Fruit fly (Drosophila melanogaster) ovary, adult (tissue): Measurements from ENCODE around the gene eIF3l.

ENCODE experiments used
- CG17801 ChIP-seq: fragments of 200-800 bp; optimal IDR thresholded peaks from 2 replicates; lab custom pipeline; 2019; ENCODE audit warnings: missing biosample characterization, mild to moderate bottlenecking, missing genetic modification characterization, moderate library complexity; ENCODE audit not compliant: partially characterized antibody

eIF3l gene

DNA sequence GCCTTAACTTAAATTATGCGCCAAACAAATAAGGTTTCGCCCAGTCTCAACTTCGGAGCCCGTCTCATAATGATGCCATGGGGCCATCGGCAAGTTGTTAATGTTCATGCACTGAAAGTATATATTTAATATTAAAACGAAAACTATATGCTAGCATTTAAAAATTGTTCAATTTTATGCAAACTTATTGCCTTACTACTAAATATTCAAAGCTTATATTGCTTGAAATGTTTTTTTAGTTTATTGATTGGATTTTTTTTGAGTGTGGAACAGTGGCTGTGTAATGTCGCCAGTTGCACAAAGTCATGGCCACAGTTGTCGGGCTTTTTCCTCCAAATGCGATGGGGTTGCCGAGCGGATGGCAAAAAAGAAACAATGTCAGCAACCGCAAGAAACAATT lies 31.7 kb downstream of the eIF3l start:
- no peak for TF ChIP-seq CG17801 (GFP tag; lab: Kevin White, UChicago)

DNA sequence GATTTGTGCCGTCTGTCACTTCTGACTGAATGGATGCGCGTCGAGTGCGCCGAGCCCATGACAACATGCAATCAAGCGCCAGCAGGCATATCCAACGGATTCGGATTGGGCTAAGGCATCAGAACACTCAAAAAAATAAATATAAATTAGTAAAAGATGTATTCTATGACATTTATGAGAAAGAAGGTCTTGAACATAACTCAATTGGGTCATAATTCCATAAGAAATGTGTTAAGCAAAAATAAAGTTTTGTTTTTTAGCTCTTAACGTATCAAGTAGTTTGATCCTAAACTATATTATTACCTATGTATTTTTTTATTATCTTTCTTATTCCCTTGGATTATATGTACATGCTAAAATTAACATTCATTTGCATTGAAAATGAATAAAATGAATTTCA lies 32.3 kb downstream of the eIF3l start:
- TF ChIP-seq CG17801 (GFP tag; lab: Kevin White, UChicago), result no peak

DNA sequence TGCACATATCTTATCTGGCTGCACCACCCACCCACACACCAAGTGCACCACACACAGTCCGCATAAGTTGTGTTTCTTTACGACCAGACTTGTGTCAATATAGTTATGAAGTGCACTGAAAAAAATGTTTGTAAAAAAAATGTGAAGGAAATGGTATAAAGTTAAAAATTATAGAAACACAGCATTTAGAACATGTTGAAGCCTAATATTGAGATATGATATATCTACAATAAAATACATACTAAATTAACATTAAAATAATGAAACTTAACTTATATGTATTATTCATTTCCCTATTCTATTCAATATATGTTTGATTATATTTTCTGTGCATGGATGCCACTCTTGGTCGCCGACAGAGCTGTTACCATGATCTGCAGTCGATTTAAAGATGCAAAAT lies 32.9 kb downstream of the eIF3l start:
- no peak for TF ChIP-seq CG17801 (GFP tag; lab: Kevin White, UChicago)

DNA sequence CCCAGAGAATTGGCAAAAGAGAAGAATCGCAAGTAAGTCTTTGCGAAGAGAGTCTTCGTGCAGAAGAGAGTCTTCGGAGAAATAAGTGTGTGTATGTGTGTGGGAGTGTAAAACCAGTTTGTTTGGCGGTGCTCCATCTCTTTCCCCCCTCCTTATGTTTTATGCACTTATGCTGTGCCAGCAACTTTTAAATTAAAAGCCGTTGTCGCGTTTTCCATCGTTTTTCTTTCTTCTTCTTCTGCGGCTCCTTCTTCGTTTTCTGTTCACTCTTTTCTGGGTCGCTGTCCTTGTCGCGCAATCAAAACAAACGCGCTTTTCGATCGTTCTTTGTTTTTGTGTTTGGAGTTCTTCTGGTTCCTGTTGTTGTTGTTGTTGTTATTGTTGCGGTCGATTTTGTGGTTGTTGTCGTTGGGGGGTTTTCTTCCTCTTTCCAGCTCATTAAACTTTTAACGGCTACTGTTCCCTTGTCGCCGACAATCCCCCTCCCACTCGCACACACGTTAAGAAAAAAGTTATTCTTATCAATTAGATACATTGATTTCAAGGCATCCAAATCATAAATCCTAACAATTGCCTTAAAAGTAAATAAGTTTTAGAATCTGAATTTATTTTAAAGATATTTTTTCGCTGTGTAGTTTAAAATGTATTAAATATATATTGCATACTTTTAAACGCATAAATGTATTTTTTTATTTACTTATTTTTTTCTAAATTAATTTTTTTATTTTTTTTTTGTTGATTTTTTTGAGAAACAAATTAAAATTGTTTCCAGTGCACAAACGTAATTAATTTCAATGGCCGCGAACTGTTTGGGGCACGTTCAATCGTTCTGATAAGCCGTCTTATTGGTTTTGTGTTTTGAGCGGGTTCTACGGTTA lies 34.6 kb downstream of the eIF3l start:
- peak; percentile 77 for TF ChIP-seq CG17801 (GFP tag; lab: Kevin White, UChicago)

DNA sequence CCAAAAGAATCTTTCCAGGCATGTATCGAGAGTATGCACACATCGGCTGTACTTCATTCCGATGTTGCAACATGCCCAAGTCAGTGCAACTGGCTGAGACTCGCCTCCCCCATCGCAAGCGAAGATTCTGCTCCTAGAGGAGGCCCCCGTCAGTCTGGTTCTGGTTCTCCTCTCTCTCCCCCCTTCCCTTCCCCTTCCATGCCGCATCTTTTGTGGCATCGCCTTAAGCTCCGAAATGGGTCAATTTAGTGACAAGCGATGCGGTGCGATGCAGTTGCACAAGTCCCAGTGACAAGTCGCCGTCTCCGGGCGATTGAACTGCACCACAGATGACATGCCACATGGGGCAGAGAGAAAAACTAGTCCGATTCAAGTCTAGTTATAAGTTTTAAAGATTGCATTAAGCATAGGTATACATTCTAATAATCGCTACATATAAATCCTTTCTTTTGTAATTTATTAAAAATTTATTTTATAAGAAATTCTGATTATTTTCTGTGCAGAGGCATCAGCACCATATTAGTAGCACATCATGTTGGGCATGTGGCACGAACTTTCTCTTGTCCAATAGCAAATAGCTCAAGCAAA lies 36.8 kb downstream of the eIF3l start:
- no peak for TF ChIP-seq CG17801 (GFP tag; lab: Kevin White, UChicago)

DNA sequence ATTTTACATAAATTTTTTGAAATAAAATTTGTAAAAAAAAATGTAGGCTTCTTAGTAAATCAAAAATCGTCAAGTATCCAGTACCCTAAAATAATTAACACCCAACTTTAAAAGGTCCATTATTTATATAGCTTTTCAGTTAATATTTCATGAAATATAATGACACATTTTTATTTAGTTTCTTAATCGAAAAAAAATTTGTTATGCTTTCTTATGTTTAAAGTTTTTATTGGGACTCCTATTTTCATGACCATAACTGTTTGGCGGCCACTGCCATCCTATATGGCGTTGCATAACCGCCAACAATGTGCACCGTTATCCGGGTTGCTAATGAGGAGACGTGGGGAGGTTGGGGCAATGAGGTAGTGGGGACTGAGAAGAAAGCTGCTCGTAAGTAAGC lies 37.4 kb downstream of the eIF3l start:
- no peak for TF ChIP-seq CG17801 (GFP tag; lab: Kevin White, UChicago)

DNA sequence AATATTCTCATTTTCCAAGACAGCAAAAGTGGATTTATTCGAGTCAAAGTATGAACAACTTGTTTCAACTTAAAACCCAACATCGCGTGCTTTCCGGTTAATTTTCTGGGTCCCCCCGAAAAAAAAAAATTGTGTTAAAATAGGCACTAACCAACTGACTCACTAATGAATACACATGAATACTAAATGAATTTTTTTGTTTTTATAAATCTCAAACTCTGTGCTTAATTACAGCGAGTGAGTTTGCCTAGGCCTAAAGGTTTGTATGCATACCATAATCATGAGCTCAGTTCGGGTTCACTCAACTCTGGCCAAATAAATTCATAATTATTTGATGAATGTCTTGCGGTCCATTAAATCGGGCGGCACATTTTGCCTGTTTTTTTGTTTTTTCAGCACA lies 38.5 kb downstream of the eIF3l start:
- no peak for TF ChIP-seq CG17801 (GFP tag; lab: Kevin White, UChicago)

DNA sequence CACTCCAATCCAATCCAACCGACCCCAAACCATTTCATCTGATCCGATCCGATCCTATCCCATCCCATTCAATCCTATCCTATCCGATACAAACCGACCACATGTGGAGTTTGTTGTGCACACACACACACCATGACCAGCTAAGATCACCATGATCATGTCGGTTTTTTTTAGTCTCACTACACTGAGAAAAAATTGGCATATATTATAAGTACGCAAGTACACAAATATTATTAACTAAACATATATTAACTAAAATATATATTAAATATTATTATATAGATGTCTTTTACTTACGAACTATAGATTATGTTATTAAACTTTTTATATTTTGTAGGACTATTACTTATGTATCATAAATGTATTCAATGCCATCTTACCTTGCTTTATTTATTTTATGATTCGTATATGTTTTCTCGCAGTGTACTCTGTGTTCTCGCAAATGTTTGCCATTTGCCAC lies 43.9 kb downstream of the eIF3l start:
- no peak for TF ChIP-seq CG17801 (GFP tag; lab: Kevin White, UChicago)

DNA sequence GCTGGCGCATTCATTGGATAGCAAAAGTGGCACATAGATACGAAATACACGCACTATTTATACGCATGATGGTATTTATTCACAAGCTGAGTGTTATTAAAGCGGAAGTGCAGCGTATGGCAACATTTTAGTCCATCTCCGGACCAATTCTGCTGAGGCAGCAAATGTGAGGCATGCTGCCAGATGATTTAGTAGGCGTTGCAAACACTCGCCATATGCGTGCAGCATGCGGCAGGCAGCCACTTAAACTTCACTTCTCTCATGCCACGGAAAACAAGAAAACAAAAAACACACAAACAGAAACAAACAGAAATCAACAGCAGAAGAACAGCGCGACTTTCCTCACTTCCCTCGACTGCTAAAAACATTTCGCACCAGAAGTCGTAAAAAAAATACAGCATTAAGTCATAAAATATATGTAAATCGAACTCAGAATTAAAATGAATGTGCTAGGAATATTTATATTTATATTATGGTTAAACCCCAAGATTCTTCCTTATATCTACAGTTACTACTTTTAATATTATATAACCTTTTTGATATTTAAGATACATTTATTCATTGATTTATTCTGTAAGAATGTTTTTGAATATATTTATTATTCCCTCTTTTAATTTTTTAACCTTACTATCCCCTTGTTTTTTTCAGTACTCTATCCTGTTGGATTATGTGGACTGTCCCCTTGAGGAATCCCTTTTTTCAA lies 46.4 kb downstream of the eIF3l start:
- TF ChIP-seq CG17801 (GFP tag; lab: Kevin White, UChicago), result no peak

DNA sequence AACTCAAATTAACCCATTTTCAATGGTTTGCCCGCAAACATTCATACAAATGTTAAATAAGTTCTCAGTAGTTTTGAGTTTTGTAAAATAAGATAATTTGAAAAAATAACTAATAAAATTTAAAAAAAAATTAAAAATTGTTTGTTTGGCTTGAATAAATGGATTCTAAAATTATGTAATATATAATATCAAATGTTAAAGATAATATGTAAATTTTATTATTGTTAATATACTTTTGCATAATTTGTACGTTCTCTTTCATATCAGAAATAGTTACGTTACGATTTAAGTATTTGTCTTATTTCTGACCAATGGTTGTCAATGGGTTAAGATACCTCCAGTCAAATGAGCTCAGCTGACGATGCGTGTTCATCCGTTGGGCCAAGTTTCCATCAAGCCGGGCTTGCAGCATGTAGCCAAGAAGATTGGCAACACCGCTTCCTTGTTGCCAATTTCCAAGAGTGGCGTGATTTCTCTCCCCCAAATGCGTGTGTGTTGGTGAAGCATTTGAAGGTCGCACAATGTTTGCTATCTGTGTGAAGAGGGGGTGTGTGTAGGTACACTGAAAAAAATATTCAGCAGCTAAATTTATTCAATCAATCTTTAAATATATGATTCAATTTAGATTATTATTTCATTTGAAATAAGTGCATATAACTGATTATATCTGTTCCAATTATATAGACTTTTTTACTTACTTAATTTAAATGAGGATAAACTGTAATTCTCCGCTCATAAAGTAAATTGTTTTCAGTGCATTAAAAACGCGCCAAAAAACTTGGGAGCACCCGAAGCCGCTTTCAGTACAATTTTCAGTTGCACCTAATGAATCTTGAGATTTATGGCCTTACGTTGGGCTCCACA lies 48.9 kb downstream of the eIF3l start:
- no peak for TF ChIP-seq CG17801 (GFP tag; lab: Kevin White, UChicago)

DNA sequence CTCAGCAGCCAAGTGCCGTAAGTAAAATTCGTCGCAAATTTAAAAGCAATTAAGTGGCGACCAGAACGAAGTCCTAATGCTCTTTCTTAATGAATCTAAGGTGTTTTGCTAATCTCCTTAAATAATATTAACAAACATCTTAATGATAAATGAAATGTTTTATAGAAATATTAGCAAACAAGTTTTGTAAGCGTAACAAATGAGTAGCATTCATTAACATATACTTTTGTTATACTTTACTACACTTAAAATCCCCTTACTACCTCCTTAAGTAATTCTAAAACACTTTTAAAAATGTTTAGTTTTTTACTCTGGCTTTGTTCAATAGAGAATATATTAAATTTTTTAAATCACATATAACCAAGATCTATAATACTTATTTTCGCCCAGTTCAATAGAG lies 49.9 kb downstream of the eIF3l start:
- TF ChIP-seq CG17801 (GFP tag; lab: Kevin White, UChicago), result no peak
